Worm (Caenorhabditis elegans) whole organism, L1 larva: ENCODE measurements around the gene sumv-2.

Experiments
- ama-1 ChIP-seq: fragments of 150-350 bp; optimal IDR thresholded peaks from 2 replicates; lab custom pipeline; 2014
- ces-1 ChIP-seq: fragments of 150-350 bp; optimal IDR thresholded peaks from 2 replicates; lab custom pipeline; 2014; ENCODE audit warnings: missing biosample characterization, missing genetic modification reagents, missing genetic modification characterization
- lin-35 ChIP-seq, 2 experiments: fragments of 150-350 bp; optimal IDR thresholded peaks; 2 replicates each; lab custom pipeline; 2014; ENCODE audit warnings: missing biosample characterization in 2 of 2, missing genetic modification characterization in 2 of 2, missing genetic modification reagents in 2 of 2
- lin-39 ChIP-seq: fragments of 150-350 bp; optimal IDR thresholded peaks from 2 replicates; lab custom pipeline; 2014; ENCODE audit warnings: missing biosample characterization, missing genetic modification reagents, missing genetic modification characterization
- lsy-2 ChIP-seq, 2 experiments: fragments of 150-350 bp; optimal IDR thresholded peaks; 2 replicates each; lab custom pipeline; 2014; ENCODE audit warnings: missing biosample characterization in 2 of 2, missing genetic modification characterization in 2 of 2
- mdl-1 ChIP-seq, 2 experiments: fragments of 150-350 bp; optimal IDR thresholded peaks; 2 replicates each; lab custom pipeline; 2014 to 2017; ENCODE audit warnings: missing biosample characterization in 2 of 2, missing genetic modification characterization in 2 of 2, inconsistent platforms in 1 of 2
- pqm-1 ChIP-seq: sonication (generic microtip); optimal IDR thresholded peaks from 3 replicates; lab custom pipeline; 2017; ENCODE audit warnings: missing biosample characterization, missing genetic modification characterization
- rnt-1 ChIP-seq: sonication (generic microtip); optimal IDR thresholded peaks from 2 replicates; lab custom pipeline; 2016; ENCODE audit warnings: mild to moderate bottlenecking, missing genetic modification characterization, moderate library complexity, missing compliant biosample characterization
- xbp-1 ChIP-seq: sonication (generic microtip); optimal IDR thresholded peaks from 2 replicates; lab custom pipeline; 2016; ENCODE audit warnings: missing genetic modification characterization, missing compliant biosample characterization

- no peak for TF ChIP-seq ces-1 (GFP tag; lab: Kevin White, UChicago)
- no peak for TF ChIP-seq lin-39 (tag; lab: Kevin White, UChicago)
- TF ChIP-seq xbp-1 (tag; lab: Kevin White, UChicago): no peak
- TF ChIP-seq ama-1: no peak
- no peak for TF ChIP-seq lsy-2 (tag; optimal IDR thresholded peaks at IDR 0.05; lab: Kevin White, UChicago)
- no peak for TF ChIP-seq pqm-1
- TF ChIP-seq rnt-1 (tag; lab: Kevin White, UChicago): no peak
- TF ChIP-seq mdl-1 (tag; optimal IDR thresholded peaks at IDR 0.05; lab: Kevin White, UChicago): no peak
- TF ChIP-seq lin-35 (GFP tag; optimal IDR thresholded peaks at IDR 0.05; lab: Kevin White, UChicago): no peak
These were observed 57.1 kb downstream of the sumv-2 start, which contains the start of gene K03B4.8 for ce11 chrV:4674506-4674905.
